Worm (Caenorhabditis elegans) whole organism, L2 larva: ENCODE data around the gene nhr-193.

Experiments used
- ceh-16 ChIP-seq: fragments of 150-350 bp; optimal IDR thresholded peaks from 2 replicates; lab custom pipeline; 2014; ENCODE audit warnings: missing biosample characterization, missing genetic modification characterization
- lin-13 ChIP-seq: fragments of 150-350 bp; optimal IDR thresholded peaks from 2 replicates; lab custom pipeline; 2014; ENCODE audit warnings: missing biosample characterization, missing genetic modification reagents, missing genetic modification characterization
- nhr-12 ChIP-seq: fragments of 150-350 bp; optimal IDR thresholded peaks from 2 replicates; lab custom pipeline; 2014; ENCODE audit warnings: missing biosample characterization, missing genetic modification characterization
- nhr-25 ChIP-seq: fragments of 150-350 bp; sonication (generic microtip); optimal IDR thresholded peaks from 3 replicates; lab custom pipeline; 2014; ENCODE audit warnings: missing biosample characterization, missing genetic modification characterization
- skn-1 ChIP-seq: sonication (generic microtip); optimal IDR thresholded peaks from 2 replicates; lab custom pipeline; 2017; ENCODE audit warnings: missing biosample characterization, missing genetic modification characterization
- snpc-4 ChIP-seq: fragments of 150-350 bp; optimal IDR thresholded peaks from 2 replicates; lab custom pipeline; 2014; ENCODE audit warnings: missing biosample characterization, missing genetic modification characterization

DNA sequence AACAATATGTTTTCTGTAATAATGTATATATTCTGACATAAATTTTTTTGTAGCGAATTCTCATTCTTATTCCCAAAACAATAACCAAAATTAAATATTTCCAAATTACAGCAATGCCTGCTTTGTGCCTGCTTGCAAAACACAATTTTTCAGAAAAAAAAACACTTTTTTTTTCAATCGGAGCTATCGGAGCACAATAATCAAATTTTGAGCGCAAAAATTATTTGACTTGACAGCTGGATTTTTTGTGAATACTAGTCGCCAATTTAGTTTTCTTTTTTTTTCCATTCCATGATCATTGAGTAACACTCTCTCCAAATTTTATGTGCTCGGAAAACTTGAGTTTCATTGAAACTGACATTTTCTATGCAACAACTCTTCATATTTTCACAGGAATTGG is 24.9 kb upstream of the nhr-193 start, which contains the start of gene srh-180:
- TF ChIP-seq lin-13 (GFP tag; lab: Kevin White, UChicago): no peak
- TF ChIP-seq nhr-25: no peak
- no peak for TF ChIP-seq nhr-12 (tag; lab: Kevin White, UChicago)
- TF ChIP-seq skn-1 (tag; lab: Kevin White, UChicago): no peak
- no peak for TF ChIP-seq ceh-16 (tag; lab: Kevin White, UChicago)
- TF ChIP-seq snpc-4 (tag; lab: Kevin White, UChicago): no peak
